Fruit fly (Drosophila melanogaster) whole organism, embryonic: Measurements from ENCODE around the gene Nadsyn.

Experiments
- Antp ChIP-seq: fragments of 200-800 bp; sonication (Bioruptor generic); optimal IDR thresholded peaks from 3 replicates; lab custom pipeline; 2016; ENCODE audit warnings: missing biosample characterization, missing genetic modification characterization
- Bteb2 ChIP-seq: fragments of 200-800 bp; sonication (Bioruptor generic); optimal IDR thresholded peaks from 2 replicates; lab custom pipeline; 2016; ENCODE audit warnings: missing biosample characterization, missing genetic modification characterization
- C15 ChIP-seq: fragments of 200-800 bp; sonication (Bioruptor generic); IDR thresholded peaks from 3 replicates; pipeline ENCODE4 v1.3.6; 2022; ENCODE audit warnings: missing biosample characterization, missing genetic modification characterization
- CG11085 ChIP-seq: fragments of 200-800 bp; sonication (Bioruptor generic); IDR thresholded peaks from 2 replicates; pipeline ENCODE4 v1.3.6; 2022; ENCODE audit warnings: missing biosample characterization, missing genetic modification characterization
- CG1233 ChIP-seq: fragments of 200-800 bp; sonication (Bioruptor generic); optimal IDR thresholded peaks from 4 replicates; lab custom pipeline; 2018; ENCODE audit warnings: missing biosample characterization, mild to moderate bottlenecking, missing genetic modification characterization
- CG12769 ChIP-seq: fragments of 200-800 bp; sonication (Bioruptor generic); optimal IDR thresholded peaks from 2 replicates; lab custom pipeline; 2019; ENCODE audit warnings: missing biosample characterization, mild to moderate bottlenecking, missing genetic modification characterization, moderate library complexity
- CG14050 ChIP-seq: fragments of 200-800 bp; sonication (Bioruptor generic); IDR thresholded peaks from 3 replicates; pipeline ENCODE4 v1.3.6; 2022; ENCODE audit warnings: missing biosample characterization, missing genetic modification characterization
- CG16779 ChIP-seq: fragments of 200-800 bp; sonication (Bioruptor generic); IDR thresholded peaks from 2 replicates; pipeline ENCODE4 v1.3.6; 2022; ENCODE audit warnings: missing biosample characterization, missing genetic modification characterization
- CG17361 ChIP-seq: fragments of 200-800 bp; sonication (Bioruptor generic); IDR thresholded peaks from 3 replicates; pipeline ENCODE4 v1.3.6; 2022; ENCODE audit warnings: missing biosample characterization, missing genetic modification characterization
- CG17568 ChIP-seq: fragments of 200-800 bp; sonication (Bioruptor generic); optimal IDR thresholded peaks from 2 replicates; lab custom pipeline; 2018; ENCODE audit warnings: missing biosample characterization, mild to moderate bottlenecking, missing genetic modification characterization, moderate library complexity
- CG17912 ChIP-seq: fragments of 200-800 bp; sonication (Bioruptor generic); optimal IDR thresholded peaks from 2 replicates; lab custom pipeline; 2018; ENCODE audit warnings: missing biosample characterization, mild to moderate bottlenecking, missing genetic modification characterization
- CG1832 ChIP-seq: fragments of 200-800 bp; sonication (Bioruptor generic); optimal IDR thresholded peaks from 2 replicates; lab custom pipeline; 2017; ENCODE audit warnings: missing biosample characterization, mild to moderate bottlenecking, missing genetic modification characterization, inconsistent platforms
- CG2875 ChIP-seq: fragments of 200-800 bp; sonication (Bioruptor generic); optimal IDR thresholded peaks from 2 replicates; lab custom pipeline; 2017; ENCODE audit warnings: missing biosample characterization, mild to moderate bottlenecking, missing genetic modification characterization, missing genetic modification reagents
- CG2889 ChIP-seq: fragments of 200-800 bp; sonication (Bioruptor generic); IDR thresholded peaks from 3 replicates; pipeline ENCODE4 v1.3.6; 2022; ENCODE audit warnings: missing biosample characterization, missing genetic modification characterization
- CG30403 ChIP-seq: fragments of 200-800 bp; sonication (Bioruptor generic); optimal IDR thresholded peaks from 3 replicates; lab custom pipeline; 2016; ENCODE audit warnings: missing biosample characterization, missing genetic modification characterization
- CG34224 ChIP-seq: fragments of 200-800 bp; sonication (Bioruptor generic); IDR thresholded peaks from 3 replicates; pipeline ENCODE4 v1.3.6; 2022; ENCODE audit warnings: missing biosample characterization, missing genetic modification characterization; ENCODE audit not compliant: partially characterized antibody
- CG4360 ChIP-seq: fragments of 200-800 bp; sonication (Bioruptor generic); IDR thresholded peaks from 2 replicates; pipeline ENCODE4 v1.3.6; 2022; ENCODE audit warnings: missing biosample characterization, missing genetic modification characterization
- CG5245 ChIP-seq: fragments of 200-800 bp; sonication (Bioruptor generic); optimal IDR thresholded peaks from 3 replicates; lab custom pipeline; 2016; ENCODE audit warnings: missing biosample characterization, missing genetic modification characterization
- CG7357 ChIP-seq: fragments of 200-800 bp; sonication (Bioruptor generic); IDR thresholded peaks from 3 replicates; pipeline ENCODE4 v1.3.6; 2022; ENCODE audit warnings: missing biosample characterization, missing genetic modification characterization
- CG7786 ChIP-seq: fragments of 200-800 bp; sonication (Bioruptor generic); optimal IDR thresholded peaks from 2 replicates; lab custom pipeline; 2016; ENCODE audit warnings: missing biosample characterization, missing genetic modification characterization
- CG7839 ChIP-seq: fragments of 200-800 bp; sonication (Bioruptor generic); optimal IDR thresholded peaks from 3 replicates; lab custom pipeline; 2018; ENCODE audit warnings: missing biosample characterization, mild to moderate bottlenecking, missing genetic modification characterization, moderate library complexity
- CG9437 ChIP-seq: fragments of 200-800 bp; sonication (Bioruptor generic); optimal IDR thresholded peaks from 2 replicates; lab custom pipeline; 2018; ENCODE audit warnings: missing biosample characterization, mild to moderate bottlenecking, missing genetic modification characterization
- D ChIP-seq, 2 experiments: fragments of 200-800 bp in 1 of 2; fragments of >200 bp in 1 of 2; sonication (Bioruptor generic) in 1 of 2; optimal IDR thresholded peaks; 2 replicates in 1 of 2; 3 replicates in 1 of 2; lab custom pipeline; 2017; ENCODE audit warnings: mild to moderate bottlenecking in 1 of 2, missing biosample characterization in 1 of 2, missing genetic modification characterization in 1 of 2, missing genetic modification reagents in 1 of 2
- Dad ChIP-seq: fragments of 200-800 bp; sonication (Bioruptor generic); optimal IDR thresholded peaks from 3 replicates; lab custom pipeline; 2016; ENCODE audit warnings: missing biosample characterization, missing genetic modification characterization
- Deaf1 ChIP-seq: fragments of 200-800 bp; optimal IDR thresholded peaks from 3 replicates; lab custom pipeline; 2019; ENCODE audit warnings: missing biosample characterization, mild to moderate bottlenecking, missing genetic modification characterization, moderate library complexity
- ERR ChIP-seq: fragments of 200-800 bp; sonication (Bioruptor generic); optimal IDR thresholded peaks from 2 replicates; lab custom pipeline; 2016; ENCODE audit warnings: missing biosample characterization, missing genetic modification characterization
- Fer3 ChIP-seq: fragments of 200-800 bp; sonication (Bioruptor generic); optimal IDR thresholded peaks from 2 replicates; lab custom pipeline; 2018; ENCODE audit warnings: missing biosample characterization, mild to moderate bottlenecking, missing genetic modification characterization, moderate library complexity
- Gsc ChIP-seq: fragments of 200-800 bp; sonication (Bioruptor generic); IDR thresholded peaks from 2 replicates; pipeline ENCODE4 v1.3.6; 2022; ENCODE audit warnings: missing biosample characterization, missing genetic modification characterization
- HLH4C ChIP-seq: fragments of 200-800 bp; sonication (Bioruptor generic); IDR thresholded peaks from 3 replicates; pipeline ENCODE4 v1.3.6; 2022; ENCODE audit warnings: missing biosample characterization, missing genetic modification characterization; ENCODE audit not compliant: partially characterized antibody
- HmgD ChIP-seq: fragments of 200-800 bp; sonication (Bioruptor generic); optimal IDR thresholded peaks from 3 replicates; lab custom pipeline; 2016; ENCODE audit warnings: missing biosample characterization, missing genetic modification characterization
- Lpt ChIP-seq: fragments of >200 bp; optimal IDR thresholded peaks from 2 replicates; lab custom pipeline; 2018; ENCODE audit warnings: missing biosample characterization, missing genetic modification characterization
- Usf ChIP-seq: fragments of 200-800 bp; sonication (Bioruptor generic); optimal IDR thresholded peaks from 2 replicates; lab custom pipeline; 2017; ENCODE audit warnings: missing genotype, missing biosample characterization, missing genetic modification characterization
- btn ChIP-seq: fragments of 200-800 bp; sonication (Bioruptor generic); optimal IDR thresholded peaks from 2 replicates; lab custom pipeline; 2016; ENCODE audit warnings: missing biosample characterization, missing genetic modification characterization
- dan ChIP-seq: fragments of 200-800 bp; sonication (Bioruptor generic); IDR thresholded peaks from 2 replicates; pipeline ENCODE4 v1.3.6; 2022; ENCODE audit warnings: missing biosample characterization, missing genetic modification characterization
- dm ChIP-seq: fragments of 200-800 bp; sonication (Bioruptor generic); optimal IDR thresholded peaks from 3 replicates; lab custom pipeline; 2016; ENCODE audit warnings: missing biosample characterization, missing genetic modification characterization
- grau ChIP-seq: fragments of 200-800 bp; optimal IDR thresholded peaks from 3 replicates; lab custom pipeline; 2019; ENCODE audit warnings: missing biosample characterization, mild to moderate bottlenecking, missing genetic modification characterization, moderate library complexity
- gsb-n ChIP-seq: fragments of 200-800 bp; sonication (Bioruptor generic); optimal IDR thresholded peaks from 3 replicates; lab custom pipeline; 2018; ENCODE audit warnings: missing biosample characterization, mild to moderate bottlenecking, missing genetic modification characterization
- ind ChIP-seq: fragments of 200-800 bp; sonication (Bioruptor generic); optimal IDR thresholded peaks from 3 replicates; lab custom pipeline; 2016; ENCODE audit warnings: missing biosample characterization, missing genetic modification characterization
- inv ChIP-seq: fragments of 200-800 bp; sonication (Bioruptor generic); IDR thresholded peaks from 2 replicates; pipeline ENCODE4 v1.3.6; 2022; ENCODE audit warnings: missing biosample characterization, missing genetic modification characterization; ENCODE audit not compliant: partially characterized antibody
- jumu ChIP-seq: fragments of 200-800 bp; sonication (Bioruptor generic); optimal IDR thresholded peaks from 3 replicates; lab custom pipeline; 2016; ENCODE audit warnings: missing biosample characterization, missing genetic modification characterization
- knrl ChIP-seq: fragments of 200-800 bp; sonication (Bioruptor generic); IDR thresholded peaks from 3 replicates; pipeline ENCODE4 v1.3.6; 2022; ENCODE audit warnings: missing biosample characterization, missing genetic modification characterization; ENCODE audit not compliant: partially characterized antibody
- lab ChIP-seq: fragments of 200-800 bp; sonication (Bioruptor generic); optimal IDR thresholded peaks from 3 replicates; lab custom pipeline; 2017; ENCODE audit warnings: missing biosample characterization, missing genetic modification characterization, mild to moderate bottlenecking, moderate library complexity, missing genetic modification reagents
- lbe ChIP-seq: fragments of 200-800 bp; sonication (Bioruptor generic); optimal IDR thresholded peaks from 2 replicates; lab custom pipeline; 2016; ENCODE audit warnings: missing biosample characterization, mild to moderate bottlenecking, missing genetic modification characterization
- lov ChIP-seq, 2 experiments: fragments of 200-800 bp in 1 of 2; fragments of >200 bp in 1 of 2; sonication (Bioruptor generic) in 1 of 2; IDR thresholded peaks in 1 of 2; optimal IDR thresholded peaks in 1 of 2; 2 replicates in 1 of 2; 3 replicates in 1 of 2; pipeline versions ENCODE4 v1.3.6 to Lab custom; 2017 to 2022; ENCODE audit warnings: missing biosample characterization in 1 of 2, missing genetic modification characterization in 1 of 2
- pho ChIP-seq: fragments of 200-800 bp; sonication (Bioruptor generic); optimal IDR thresholded peaks from 2 replicates; lab custom pipeline; 2016; ENCODE audit warnings: missing biosample characterization, missing genetic modification characterization
- pros ChIP-seq: fragments of 200-800 bp; sonication (Bioruptor generic); optimal IDR thresholded peaks from 3 replicates; lab custom pipeline; 2019; ENCODE audit warnings: missing biosample characterization, mild to moderate bottlenecking, missing genetic modification characterization, moderate library complexity
- run ChIP-seq: fragments of 200-800 bp; sonication (Bioruptor generic); optimal IDR thresholded peaks from 3 replicates; lab custom pipeline; 2018; ENCODE audit warnings: missing biosample characterization, mild to moderate bottlenecking, missing genetic modification characterization
- sens ChIP-seq: fragments of 200-800 bp; sonication (Bioruptor generic); peaks from one replicate; lab custom pipeline; 2016; ENCODE audit warnings: missing biosample characterization, missing genetic modification characterization
- sisA ChIP-seq: fragments of 200-800 bp; sonication (Bioruptor generic); IDR thresholded peaks from 2 replicates; pipeline ENCODE4 v1.3.6; 2022; ENCODE audit warnings: missing biosample characterization, missing genetic modification characterization

Nadsyn gene

dm6 chrX:13739411-13739888 lies 21.4 kb upstream of the Nadsyn start, which contains the start of gene CG11151 (continued):
- TF ChIP-seq CG17568 (peak; percentile 95), sisA (GFP tag; lab: Robert Waterston, UW) (peak; percentile 95), lov (optimal IDR thresholded peaks at IDR 0.05; lab: Kevin White, UChicago) (no peak), lov (GFP tag; IDR thresholded peaks at IDR 0.05; lab: Robert Waterston, UW) (peak; percentile 91), Usf (GFP tag; lab: Kevin White, UChicago) (peak; percentile 92), CG2889 (GFP tag; lab: Robert Waterston, UW) (peak; percentile 95), Fer3 (tag; lab: Kevin White, UChicago) (peak; percentile 97), CG7786 (GFP tag; lab: Kevin White, UChicago) (peak; percentile 98), CG34224 (GFP tag; lab: Robert Waterston, UW) (peak; percentile 66; the same call in 2 of the 3 replicates), pros (GFP tag; lab: Kevin White, UChicago) (peak; percentile 65), Antp (GFP tag; lab: Kevin White, UChicago) (peak; percentile 98), CG17912 (peak; percentile 94), run (tag; lab: Kevin White, UChicago) (peak; percentile 93), D (optimal IDR thresholded peaks at IDR 0.05; lab: Kevin White, UChicago) (no peak), D (GFP tag; optimal IDR thresholded peaks at IDR 0.05; lab: Kevin White, UChicago) (peak; percentile 95), Bteb2 (peak; percentile 95), CG7839 (tag; lab: Kevin White, UChicago) (peak; percentile 98), CG14050 (GFP tag; lab: Robert Waterston, UW) (peak; percentile 94), CG16779 (GFP tag; lab: Robert Waterston, UW) (peak; percentile 89), Deaf1 (tag; lab: Kevin White, UChicago) (peak; percentile 82), dan (GFP tag; lab: Robert Waterston, UW) (peak; percentile 74; the same call in 1 of the 2 replicates), Gsc (GFP tag; lab: Robert Waterston, UW) (no peak; the same call in 1 of the 2 replicates), CG30403 (GFP tag; lab: Kevin White, UChicago) (peak; percentile 97), ind (GFP tag; lab: Kevin White, UChicago) (peak; percentile 96), CG17361 (GFP tag; lab: Robert Waterston, UW) (peak; percentile 96), HLH4C (peak; percentile 61; the same call in 2 of the 3 replicates), inv (peak; percentile 57), pho (GFP tag; lab: Kevin White, UChicago) (peak; percentile 97), CG5245 (GFP tag; lab: Kevin White, UChicago) (peak; percentile 95), CG1832 (GFP tag; lab: Kevin White, UChicago) (peak; percentile 96), lab (GFP tag; lab: Kevin White, UChicago) (peak; percentile 98), C15 (GFP tag; lab: Robert Waterston, UW) (peak; percentile 80; the same call in 2 of the 3 replicates), CG1233 (GFP tag; lab: Kevin White, UChicago) (peak; percentile 96), gsb-n (tag; lab: Kevin White, UChicago) (peak; percentile 98), sens (GFP tag; lab: Kevin White, UChicago) (peak; percentile 99), Lpt (no peak), Dad (GFP tag; lab: Kevin White, UChicago) (peak; percentile 94), knrl (peak; percentile 64; the same call in 2 of the 3 replicates), CG9437 (GFP tag; lab: Kevin White, UChicago) (peak; percentile 91), jumu (GFP tag; lab: Kevin White, UChicago) (peak; percentile 97), HmgD (GFP tag; lab: Kevin White, UChicago) (peak; percentile 93), CG7357 (peak; percentile 82), ERR (GFP tag; lab: Kevin White, UChicago) (peak; percentile 94), btn (GFP tag; lab: Kevin White, UChicago) (peak; percentile 95), CG12769 (peak; percentile 98), CG2875 (peak; percentile 96), grau (peak; percentile 96), dm (GFP tag; lab: Kevin White, UChicago) (peak; percentile 93), CG4360 (GFP tag; lab: Robert Waterston, UW) (no peak), lbe (peak; percentile 97), CG11085 (GFP tag; lab: Robert Waterston, UW) (peak; percentile 92)
